Worm (Caenorhabditis elegans) whole organism, young adult: ENCODE results near the gene F41C3.1.

ENCODE experiments used
- C06A6.2 ChIP-seq: fragments of 200-800 bp; sonication (Bioruptor generic); conservative IDR thresholded peaks from 2 replicates; pipeline ENCODE4 v1.3.6; 2022; ENCODE audit warnings: missing genetic modification characterization, missing compliant biosample characterization
- F55B11.4 ChIP-seq: sonication (generic microtip); optimal IDR thresholded peaks from 2 replicates; lab custom pipeline; 2016; ENCODE audit warnings: missing compliant biosample characterization, missing genetic modification characterization, borderline replicate concordance; ENCODE audit not compliant: insufficient read depth
- K12H6.12 ChIP-seq: fragments of 200-800 bp; sonication (Bioruptor generic); optimal IDR thresholded peaks from 2 replicates; lab custom pipeline; 2018; ENCODE audit warnings: mild to moderate bottlenecking, missing genetic modification characterization, missing compliant biosample characterization
- Y53G8AR.9 ChIP-seq: fragments of 200-800 bp; sonication (Bioruptor generic); conservative IDR thresholded peaks from 2 replicates; pipeline ENCODE4 v1.3.6; 2022; ENCODE audit warnings: missing genetic modification reagents, missing genetic modification characterization, missing compliant biosample characterization
- Y56A3A.18 ChIP-seq: fragments of 200-800 bp; sonication (Bioruptor generic); IDR thresholded peaks from 2 replicates; pipeline ENCODE4 v1.3.6; 2022; ENCODE audit warnings: missing genetic modification reagents, missing genetic modification characterization, missing compliant biosample characterization
- Y67H2A.10 ChIP-seq: fragments of 200-800 bp; sonication (Bioruptor generic); conservative IDR thresholded peaks from 2 replicates; pipeline ENCODE4 v1.3.6; 2022; ENCODE audit warnings: missing genetic modification reagents, missing genetic modification characterization, missing compliant biosample characterization
- ama-1 ChIP-seq, 3 experiments: fragments of 150-350 bp in 1 of 3; sonication (generic microtip) in 2 of 3; optimal IDR thresholded peaks; 2 replicates each; lab custom pipeline; 2014 to 2018; ENCODE audit warnings: missing biosample characterization in 2 of 3, missing genetic modification characterization in 2 of 3, missing genetic modification reagents in 2 of 3
- atf-7 ChIP-seq: sonication (generic microtip); optimal IDR thresholded peaks from 2 replicates; lab custom pipeline; 2017; ENCODE audit warnings: mild to moderate bottlenecking, missing genetic modification characterization, missing compliant biosample characterization
- attf-3 ChIP-seq: fragments of 200-800 bp; sonication (Bioruptor generic); conservative IDR thresholded peaks from 2 replicates; pipeline ENCODE4 v1.3.6; 2022; ENCODE audit warnings: missing genetic modification reagents, missing genetic modification characterization, missing compliant biosample characterization
- bed-2 ChIP-seq: fragments of 200-800 bp; sonication (Bioruptor generic); IDR thresholded peaks from 2 replicates; pipeline ENCODE4 v1.3.6; 2022; ENCODE audit warnings: missing genetic modification reagents, missing genetic modification characterization, missing compliant biosample characterization
- cebp-1 ChIP-seq, 2 experiments: fragments of 200-800 bp in 1 of 2; sonication (Bioruptor generic) in 1 of 2; sonication (generic microtip) in 1 of 2; IDR thresholded peaks in 1 of 2; optimal IDR thresholded peaks in 1 of 2; 2 replicates each; pipeline versions ENCODE4 v1.3.6 to Lab custom; 2017 to 2022; ENCODE audit warnings: missing compliant biosample characterization in 2 of 2, missing genetic modification characterization in 2 of 2, mild to moderate bottlenecking in 1 of 2, missing genetic modification reagents in 1 of 2, moderate library complexity in 1 of 2
- cebp-2 ChIP-seq: fragments of 200-800 bp; sonication (Bioruptor generic); IDR thresholded peaks from 2 replicates; pipeline ENCODE4 v1.3.6; 2022; ENCODE audit warnings: missing genetic modification characterization, missing compliant biosample characterization
- hlh-12 ChIP-seq: sonication (generic microtip); optimal IDR thresholded peaks from 2 replicates; lab custom pipeline; 2016; ENCODE audit warnings: missing genetic modification characterization, missing compliant biosample characterization
- hlh-26 ChIP-seq: fragments of 200-800 bp; sonication (Bioruptor generic); conservative IDR thresholded peaks from 2 replicates; pipeline ENCODE4 v1.3.6; 2022; ENCODE audit warnings: missing genetic modification reagents, missing genetic modification characterization, missing compliant biosample characterization
- hmg-1.2 ChIP-seq: fragments of 200-800 bp; sonication (Bioruptor generic); IDR thresholded peaks from 2 replicates; pipeline ENCODE4 v1.3.6; 2022; ENCODE audit warnings: missing genetic modification reagents, missing genetic modification characterization, missing compliant biosample characterization
- hmg-20 ChIP-seq: fragments of 200-800 bp; sonication (Bioruptor generic); IDR thresholded peaks from 2 replicates; pipeline ENCODE4 v1.3.6; 2022; ENCODE audit warnings: missing genetic modification reagents, missing genetic modification characterization, missing compliant biosample characterization
- hsf-1 ChIP-seq: fragments of 200-800 bp; sonication (Bioruptor generic); IDR thresholded peaks from 2 replicates; pipeline ENCODE4 v1.3.6; 2022; ENCODE audit warnings: missing genetic modification reagents, missing genetic modification characterization, missing compliant biosample characterization
- lag-1 ChIP-seq: fragments of 200-800 bp; sonication (Bioruptor generic); IDR thresholded peaks from 2 replicates; pipeline ENCODE4 v1.3.6; 2022; ENCODE audit warnings: missing genetic modification reagents, missing genetic modification characterization, missing compliant biosample characterization
- let-526 ChIP-seq: fragments of 200-800 bp; sonication (Bioruptor generic); IDR thresholded peaks from 2 replicates; pipeline ENCODE4 v1.3.6; 2022; ENCODE audit warnings: missing genetic modification reagents, missing genetic modification characterization, missing compliant biosample characterization
- lin-35 ChIP-seq, 3 experiments: fragments of 150-350 bp in 2 of 3; sonication (generic microtip) in 1 of 3; optimal IDR thresholded peaks; 2 replicates each; lab custom pipeline; 2014 to 2018; ENCODE audit warnings: missing biosample characterization in 3 of 3, missing genetic modification characterization in 3 of 3, missing genetic modification reagents in 3 of 3
- lin-40 ChIP-seq: sonication (generic microtip); optimal IDR thresholded peaks from 2 replicates; lab custom pipeline; 2016; ENCODE audit warnings: missing genetic modification characterization, mild to moderate bottlenecking, missing compliant biosample characterization, missing genotype, missing genetic modification reagents
- lin-54 ChIP-seq: fragments of 200-800 bp; sonication (Bioruptor generic); optimal IDR thresholded peaks from 2 replicates; lab custom pipeline; 2018; ENCODE audit warnings: mild to moderate bottlenecking, missing genetic modification characterization, missing compliant biosample characterization
- madf-10 ChIP-seq: sonication (generic microtip); optimal IDR thresholded peaks from 2 replicates; lab custom pipeline; 2016; ENCODE audit warnings: mild to moderate bottlenecking, missing genetic modification characterization, missing compliant biosample characterization
- madf-6 ChIP-seq: fragments of 200-800 bp; sonication (Bioruptor generic); IDR thresholded peaks from 2 replicates; pipeline ENCODE4 v1.3.6; 2022; ENCODE audit warnings: missing genetic modification reagents, missing genetic modification characterization, missing compliant biosample characterization
- madf-8 ChIP-seq: fragments of 200-800 bp; sonication (Bioruptor generic); conservative IDR thresholded peaks from 2 replicates; pipeline ENCODE4 v1.3.6; 2022; ENCODE audit warnings: missing genetic modification reagents, missing genetic modification characterization, missing compliant biosample characterization
- mxl-1 ChIP-seq: sonication (generic microtip); optimal IDR thresholded peaks from 2 replicates; lab custom pipeline; 2016; ENCODE audit warnings: missing genetic modification characterization, missing compliant biosample characterization
- nhr-179 ChIP-seq: sonication (generic microtip); optimal IDR thresholded peaks from 2 replicates; lab custom pipeline; 2016; ENCODE audit warnings: mild to moderate bottlenecking, missing genetic modification characterization, missing compliant biosample characterization
- nhr-80 ChIP-seq: sonication (generic microtip); optimal IDR thresholded peaks from 2 replicates; lab custom pipeline; 2016; ENCODE audit warnings: missing genetic modification characterization, missing compliant biosample characterization
- rec-8 ChIP-seq, 2 experiments: sonication (generic microtip); optimal IDR thresholded peaks; 2 replicates each; lab custom pipeline; 2016; ENCODE audit warnings: mild to moderate bottlenecking in 2 of 2, missing genetic modification characterization in 2 of 2, missing genetic modification reagents in 2 of 2, missing genotype in 2 of 2, missing biosample characterization in 1 of 2, missing compliant biosample characterization in 1 of 2, moderate library complexity in 1 of 2
- sdz-38 ChIP-seq: sonication (generic microtip); optimal IDR thresholded peaks from 2 replicates; lab custom pipeline; 2016; ENCODE audit warnings: missing genotype, missing genetic modification characterization, missing compliant biosample characterization
- sea-2 ChIP-seq: fragments of 200-800 bp; sonication (Bioruptor generic); IDR thresholded peaks from 2 replicates; pipeline ENCODE4 v1.3.6; 2022; ENCODE audit warnings: missing genetic modification characterization, missing compliant biosample characterization
- snpc-1.3 ChIP-seq: sonication (generic microtip); optimal IDR thresholded peaks from 2 replicates; lab custom pipeline; 2017; ENCODE audit warnings: missing genetic modification characterization, mild to moderate bottlenecking, missing compliant biosample characterization, antibody characterized with exemption, moderate library complexity, missing genotype, missing genetic modification reagents; ENCODE audit not compliant: insufficient read depth
- somi-1 ChIP-seq: fragments of 200-800 bp; sonication (Bioruptor generic); optimal IDR thresholded peaks from 2 replicates; lab custom pipeline; 2018; ENCODE audit warnings: mild to moderate bottlenecking, missing genetic modification characterization, missing compliant biosample characterization
- tbp1 ChIP-seq: fragments of 200-800 bp; sonication (Bioruptor generic); optimal IDR thresholded peaks from 2 replicates; lab custom pipeline; 2018; ENCODE audit warnings: mild to moderate bottlenecking, missing genetic modification characterization, missing compliant biosample characterization
- unc-62 ChIP-seq: fragments of 150-350 bp; optimal IDR thresholded peaks from 2 replicates; lab custom pipeline; 2014; ENCODE audit warnings: missing biosample characterization, missing genetic modification reagents, missing genetic modification characterization
- zim-3 ChIP-seq: sonication (generic microtip); optimal IDR thresholded peaks from 2 replicates; lab custom pipeline; 2017; ENCODE audit warnings: mild to moderate bottlenecking, missing genetic modification characterization, moderate library complexity, missing compliant biosample characterization
- ztf-25 ChIP-seq: fragments of 200-800 bp; sonication (Bioruptor generic); IDR thresholded peaks from 2 replicates; pipeline ENCODE4 v1.3.6; 2022; ENCODE audit warnings: missing genetic modification reagents, missing genetic modification characterization, missing compliant biosample characterization
- ztf-26 ChIP-seq: sonication (generic microtip); optimal IDR thresholded peaks from 2 replicates; lab custom pipeline; 2017; ENCODE audit warnings: missing genetic modification characterization, missing compliant biosample characterization
- ztf-6 ChIP-seq: fragments of 200-800 bp; sonication (Bioruptor generic); IDR thresholded peaks from 2 replicates; pipeline ENCODE4 v1.3.6; 2022; ENCODE audit warnings: missing genetic modification reagents, missing genetic modification characterization, missing compliant biosample characterization

The F41C3.1 gene

ce11 chrII:4741527-4742187 is 10.4 kb upstream of the F41C3.1 start, which contains the start of gene acs-11:
Gene acs-11, plus strand, starts transcription at chrII:4742137.
- TF ChIP-seq unc-62 (GFP tag; lab: Kevin White, UChicago) (no peak), nhr-80 (peak; percentile 45), ztf-25 (GFP tag; lab: Robert Waterston, UW) (no peak), cebp-1 (GFP tag; IDR thresholded peaks at IDR 0.05; lab: Robert Waterston, UW) (no peak), cebp-1 (tag; optimal IDR thresholded peaks at IDR 0.05; lab: Kevin White, UChicago) (peak; percentile 0), madf-6 (GFP tag; lab: Robert Waterston, UW) (peak; percentile 20; the same call in 1 of the 2 replicates), Y67H2A.10 (no peak), lin-35 (GFP tag; optimal IDR thresholded peaks at IDR 0.05; lab: Kevin White, UChicago) (no peak), hmg-1.2 (GFP tag; lab: Robert Waterston, UW) (0 out of 2 replicates have a peak, but pooled peaks have one; percentile 7), ama-1 (optimal IDR thresholded peaks at IDR 0.05; lab: Kevin White, UChicago) (peak; percentile 49), ama-1 (GFP tag; optimal IDR thresholded peaks at IDR 0.05; lab: Kevin White, UChicago) (no peak), nhr-179 (no peak), C06A6.2 (no peak), hlh-12 (tag; lab: Kevin White, UChicago) (no peak), Y56A3A.18 (GFP tag; lab: Robert Waterston, UW) (0 out of 2 replicates have a peak, but pooled peaks have one; percentile 43)

ce11 chrII:4745281-4745680 is 6.8 kb upstream of the F41C3.1 start:
- TF ChIP-seq lin-40 (peak; percentile 43), cebp-1 (GFP tag; IDR thresholded peaks at IDR 0.05; lab: Robert Waterston, UW) (no peak), cebp-1 (tag; optimal IDR thresholded peaks at IDR 0.05; lab: Kevin White, UChicago) (peak; percentile 31), madf-8 (GFP tag; lab: Robert Waterston, UW) (no peak), lin-54 (GFP tag; lab: Kevin White, UChicago) (peak; percentile 13), ztf-26 (peak; percentile 76), tbp1 (GFP tag; lab: Kevin White, UChicago) (peak; percentile 28), mxl-1 (no peak), let-526 (GFP tag; lab: Robert Waterston, UW) (no peak), Y53G8AR.9 (GFP tag; lab: Robert Waterston, UW) (0 out of 2 replicates have a peak, but pooled peaks have one; percentile 45)

- TF ChIP-seq tbp1 (GFP tag; lab: Kevin White, UChicago) = no peak
Measured at ce11 chrII:4747063-4747462, 5.0 kb upstream of the F41C3.1 start.

ce11 chrII:4747697-4748096 is 4.4 kb upstream of the F41C3.1 start:
- TF ChIP-seq lin-40 (no peak), rec-8 (tag; optimal IDR thresholded peaks at IDR 0.05; lab: Kevin White, UChicago) (no peak), cebp-1 (GFP tag; IDR thresholded peaks at IDR 0.05; lab: Robert Waterston, UW) (no peak), cebp-1 (tag; optimal IDR thresholded peaks at IDR 0.05; lab: Kevin White, UChicago) (no peak), hlh-26 (GFP tag; lab: Robert Waterston, UW) (no peak), F55B11.4 (no peak), cebp-2 (GFP tag; lab: Robert Waterston, UW) (no peak), sea-2 (GFP tag; lab: Robert Waterston, UW) (no peak), Y67H2A.10 (no peak), ztf-6 (no peak)
- TF ChIP-seq, all 124 proteins: peak for 0

ce11 chrII:4748374-4748773 is 3.7 kb upstream of the F41C3.1 start:
- TF ChIP-seq attf-3 (GFP tag; lab: Robert Waterston, UW) = no peak
- TF ChIP-seq madf-10 (tag; lab: Kevin White, UChicago) = no peak
- TF ChIP-seq sdz-38 (tag; lab: Kevin White, UChicago) = no peak
- TF ChIP-seq bed-2 (GFP tag; lab: Robert Waterston, UW) = no peak
- peak; percentile 55 for TF ChIP-seq ztf-26
- TF ChIP-seq hmg-20 (GFP tag; lab: Robert Waterston, UW) = no peak
- TF ChIP-seq somi-1 = peak; percentile 35
- TF ChIP-seq atf-7 (tag; lab: Kevin White, UChicago) = no peak
- TF ChIP-seq zim-3 (tag; lab: Kevin White, UChicago) = no peak
- TF ChIP-seq hsf-1 = peak; percentile 77
- no peak for TF ChIP-seq lag-1 (GFP tag; lab: Robert Waterston, UW)
- no peak for TF ChIP-seq madf-8 (GFP tag; lab: Robert Waterston, UW)
- peak; percentile 22 for TF ChIP-seq lin-40
- TF ChIP-seq K12H6.12 (tag; lab: Kevin White, UChicago) = no peak
- TF ChIP-seq snpc-1.3 (tag; lab: Kevin White, UChicago) = no peak
